Fruit fly (Drosophila melanogaster) whole organism: ENCODE results near the gene Cbl.

Source experiments
- Dll ChIP-seq: fragments of >200 bp; optimal IDR thresholded peaks from 2 replicates; lab custom pipeline; 2017
- EcR ChIP-seq, 2 experiments: fragments of >200 bp; optimal IDR thresholded peaks; 2 replicates each; lab custom pipeline; 2017; ENCODE audit warnings: missing biosample characterization in 2 of 2, missing genetic modification characterization in 2 of 2, missing genetic modification reagents in 2 of 2
- pan ChIP-seq: fragments of >200 bp; optimal IDR thresholded peaks from 2 replicates; lab custom pipeline; 2017
- psq ChIP-seq: fragments of >200 bp; optimal IDR thresholded peaks from 2 replicates; lab custom pipeline; 2017

DNA sequence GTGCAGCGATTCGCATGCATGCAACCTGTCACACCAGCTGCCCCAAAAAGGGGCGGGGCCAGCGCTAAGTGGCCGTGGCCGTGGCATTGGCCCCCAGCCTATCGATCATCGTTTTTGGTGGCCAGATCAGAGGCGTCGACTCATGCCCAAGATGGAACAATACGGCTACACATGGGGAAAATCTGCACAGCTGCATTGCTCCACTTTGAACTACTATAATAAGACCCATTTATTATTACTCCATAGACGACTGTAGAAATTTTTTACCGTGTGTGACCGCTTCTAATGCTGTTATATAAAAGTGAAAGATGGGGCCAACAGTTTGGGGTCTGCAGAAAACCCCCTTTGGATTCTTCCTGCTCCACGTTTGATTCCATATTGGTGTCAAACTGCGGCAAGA lies 40.8 kb upstream of the Cbl start:
- TF ChIP-seq pan (lab: Kevin White, UChicago) (no peak), psq (no peak), Dll (no peak), EcR (GFP tag; optimal IDR thresholded peaks at IDR 0.05; lab: Kevin White, UChicago) (no peak)
